Worm (Caenorhabditis elegans) whole organism, L4 larva: ENCODE measurements around the gene F21D5.7.
A peak's percentile ranks its signal among the peaks of the same experiment; 100 is the strongest.

Source experiments
- D1046.2 ChIP-seq: fragments of 200-800 bp; sonication (Bioruptor generic); IDR thresholded peaks from 2 replicates; pipeline ENCODE4 v1.3.6; 2022; ENCODE audit warnings: missing genetic modification characterization, missing compliant biosample characterization
- F10B5.3 ChIP-seq: sonication (generic microtip); optimal IDR thresholded peaks from 2 replicates; lab custom pipeline; 2016; ENCODE audit warnings: mild to moderate bottlenecking, missing genetic modification characterization, missing compliant biosample characterization
- F37D6.2 ChIP-seq: sonication (generic microtip); optimal IDR thresholded peaks from 2 replicates; lab custom pipeline; 2016; ENCODE audit warnings: mild to moderate bottlenecking, missing genetic modification characterization, missing compliant biosample characterization
- T20F7.1 ChIP-seq: fragments of 200-800 bp; sonication (Bioruptor generic); optimal IDR thresholded peaks from 2 replicates; lab custom pipeline; 2018; ENCODE audit warnings: mild to moderate bottlenecking, missing genetic modification characterization, missing compliant biosample characterization
- Y105C5A.15 ChIP-seq: fragments of 200-800 bp; sonication (Bioruptor generic); IDR thresholded peaks from 2 replicates; pipeline ENCODE4 v1.3.6; 2022; ENCODE audit warnings: missing genetic modification characterization, missing compliant biosample characterization
- ZK337.2 ChIP-seq: fragments of 200-800 bp; sonication (Bioruptor generic); IDR thresholded peaks from 2 replicates; pipeline ENCODE4 v1.3.6; 2022; ENCODE audit warnings: missing genetic modification reagents, missing genetic modification characterization, missing compliant biosample characterization
- ZK546.5 ChIP-seq, 2 experiments: sonication (generic microtip); optimal IDR thresholded peaks; 2 replicates each; lab custom pipeline; 2017; ENCODE audit warnings: missing biosample characterization in 2 of 2, missing genetic modification characterization in 2 of 2
- aly-2 ChIP-seq: sonication (generic microtip); optimal IDR thresholded peaks from 2 replicates; lab custom pipeline; 2018; ENCODE audit warnings: missing biosample characterization, missing genetic modification characterization
- ceh-20 ChIP-seq: fragments of 200-800 bp; sonication (Bioruptor generic); IDR thresholded peaks from 2 replicates; pipeline ENCODE4 v1.3.6; 2022; ENCODE audit warnings: missing genetic modification reagents, missing genetic modification characterization, missing compliant biosample characterization
- ceh-62 ChIP-seq: sonication (generic microtip); optimal IDR thresholded peaks from 2 replicates; lab custom pipeline; 2017; ENCODE audit warnings: missing biosample characterization, missing genetic modification characterization
- ceh-82 ChIP-seq: sonication (generic microtip); optimal IDR thresholded peaks from 2 replicates; lab custom pipeline; 2017; ENCODE audit warnings: missing biosample characterization, missing genetic modification characterization
- ctbp-1 ChIP-seq: fragments of 200-800 bp; sonication (Bioruptor generic); IDR thresholded peaks from 2 replicates; pipeline ENCODE4 v1.3.6; 2022; ENCODE audit warnings: missing genetic modification reagents, missing genetic modification characterization, missing compliant biosample characterization
- daf-16 ChIP-seq, 3 experiments: sonication (generic microtip); optimal IDR thresholded peaks; 2 replicates each; lab custom pipeline; 2016 to 2017; ENCODE audit warnings: missing genetic modification characterization in 3 of 3, missing genetic modification reagents in 3 of 3, mild to moderate bottlenecking in 2 of 3, missing compliant biosample characterization in 2 of 3, missing biosample characterization in 1 of 3, moderate library complexity in 1 of 3
- dmd-6 ChIP-seq: fragments of 200-800 bp; sonication (Bioruptor generic); IDR thresholded peaks from 2 replicates; pipeline ENCODE4 v1.3.6; 2022; ENCODE audit warnings: missing genetic modification reagents, missing genetic modification characterization, missing compliant biosample characterization
- dmd-9 ChIP-seq: fragments of 200-800 bp; sonication (Bioruptor generic); IDR thresholded peaks from 2 replicates; pipeline ENCODE4 v1.3.6; 2022; ENCODE audit warnings: missing genetic modification reagents, missing genetic modification characterization, missing compliant biosample characterization
- dve-1 ChIP-seq: sonication (generic microtip); optimal IDR thresholded peaks from 2 replicates; lab custom pipeline; 2017; ENCODE audit warnings: antibody characterized with exemption, mild to moderate bottlenecking, missing genetic modification characterization, missing compliant biosample characterization; ENCODE audit not compliant: insufficient read depth
- gei-8 ChIP-seq: fragments of 200-800 bp; sonication (Bioruptor generic); optimal IDR thresholded peaks from 2 replicates; lab custom pipeline; 2018; ENCODE audit warnings: mild to moderate bottlenecking, missing genetic modification characterization, missing compliant biosample characterization
- hif-1 ChIP-seq, 2 experiments: sonication (generic microtip); optimal IDR thresholded peaks; 2 replicates each; lab custom pipeline; 2016 to 2017; ENCODE audit warnings: missing compliant biosample characterization in 2 of 2, missing genetic modification characterization in 2 of 2, missing genetic modification reagents in 2 of 2, missing genotype in 2 of 2, mild to moderate bottlenecking in 1 of 2
- hlh-11 ChIP-seq: fragments of 200-800 bp; sonication (Bioruptor generic); optimal IDR thresholded peaks from 2 replicates; lab custom pipeline; 2018; ENCODE audit warnings: mild to moderate bottlenecking, missing genetic modification characterization, missing compliant biosample characterization
- hlh-30 ChIP-seq: sonication (generic microtip); optimal IDR thresholded peaks from 2 replicates; lab custom pipeline; 2017; ENCODE audit warnings: antibody characterized with exemption, mild to moderate bottlenecking, missing genetic modification characterization, missing compliant biosample characterization; ENCODE audit not compliant: insufficient read depth
- lim-7 ChIP-seq: fragments of 200-800 bp; sonication (Bioruptor generic); IDR thresholded peaks from 2 replicates; pipeline ENCODE4 v1.3.6; 2022; ENCODE audit warnings: missing genetic modification characterization, missing compliant biosample characterization
- lin-1 ChIP-seq: fragments of 200-800 bp; sonication (Bioruptor generic); IDR thresholded peaks from 2 replicates; pipeline ENCODE4 v1.3.6; 2022; ENCODE audit warnings: missing genetic modification reagents, missing genetic modification characterization, missing compliant biosample characterization
- lir-3 ChIP-seq: sonication (generic microtip); optimal IDR thresholded peaks from 2 replicates; lab custom pipeline; 2016; ENCODE audit warnings: mild to moderate bottlenecking, missing genetic modification characterization, missing compliant biosample characterization
- lsy-2 ChIP-seq, 2 experiments: fragments of 150-350 bp in 1 of 2; sonication (generic microtip) in 1 of 2; optimal IDR thresholded peaks; 2 replicates each; lab custom pipeline; 2014 to 2017; ENCODE audit warnings: missing biosample characterization in 2 of 2, missing genetic modification characterization in 2 of 2
- mep-1 ChIP-seq: fragments of 150-350 bp; sonication (generic microtip); optimal IDR thresholded peaks from 3 replicates; lab custom pipeline; 2014; ENCODE audit warnings: missing biosample characterization, missing genetic modification characterization
- mes-2 ChIP-seq: sonication (generic microtip); optimal IDR thresholded peaks from 2 replicates; lab custom pipeline; 2016; ENCODE audit warnings: missing genotype, mild to moderate bottlenecking, missing genetic modification characterization, missing compliant biosample characterization; ENCODE audit not compliant: poor library complexity, severe bottlenecking
- nhr-11 ChIP-seq: fragments of 150-350 bp; optimal IDR thresholded peaks from 2 replicates; lab custom pipeline; 2014; ENCODE audit warnings: missing biosample characterization, missing genetic modification characterization
- nhr-111 ChIP-seq: fragments of 200-800 bp; sonication (Bioruptor generic); optimal IDR thresholded peaks from 2 replicates; lab custom pipeline; 2018; ENCODE audit warnings: mild to moderate bottlenecking, missing genetic modification characterization, missing compliant biosample characterization
- nhr-237 ChIP-seq: sonication (generic microtip); optimal IDR thresholded peaks from 2 replicates; lab custom pipeline; 2017; ENCODE audit warnings: missing biosample characterization, missing genetic modification characterization
- nhr-28 ChIP-seq: fragments of 150-350 bp; optimal IDR thresholded peaks from 2 replicates; lab custom pipeline; 2014; ENCODE audit warnings: missing biosample characterization, missing genetic modification characterization
- nhr-42 ChIP-seq: fragments of 200-800 bp; sonication (Bioruptor generic); IDR thresholded peaks from 2 replicates; pipeline ENCODE4 v1.3.6; 2022; ENCODE audit warnings: missing genetic modification characterization, missing compliant biosample characterization
- nhr-6 ChIP-seq: fragments of 150-350 bp; optimal IDR thresholded peaks from 2 replicates; lab custom pipeline; 2014; ENCODE audit warnings: missing biosample characterization, missing genetic modification characterization
- nhr-77 ChIP-seq: fragments of 150-350 bp; optimal IDR thresholded peaks from 2 replicates; lab custom pipeline; 2014; ENCODE audit warnings: missing biosample characterization, missing genetic modification characterization
- pha-4 ChIP-seq, 2 experiments: fragments of 150-350 bp in 1 of 2; fragments of 200-800 bp in 1 of 2; sonication (Bioruptor generic) in 1 of 2; IDR thresholded peaks in 1 of 2; optimal IDR thresholded peaks in 1 of 2; 2 replicates each; pipeline versions ENCODE4 v1.3.6 to Lab custom; 2014 to 2022; ENCODE audit warnings: missing genetic modification characterization in 2 of 2, missing genetic modification reagents in 2 of 2, missing biosample characterization in 1 of 2, missing compliant biosample characterization in 1 of 2
- php-3 ChIP-seq: fragments of 200-800 bp; sonication (Bioruptor generic); IDR thresholded peaks from 2 replicates; pipeline ENCODE4 v1.3.6; 2022; ENCODE audit warnings: missing genetic modification reagents, missing genetic modification characterization, missing compliant biosample characterization
- pqm-1 ChIP-seq: sonication (generic microtip); optimal IDR thresholded peaks from 2 replicates; lab custom pipeline; 2017; ENCODE audit warnings: missing biosample characterization, missing genetic modification characterization
- saeg-2 ChIP-seq: fragments of 200-800 bp; sonication (Bioruptor generic); IDR thresholded peaks from 2 replicates; pipeline ENCODE4 v1.3.6; 2022; ENCODE audit warnings: missing genetic modification reagents, missing genetic modification characterization, missing compliant biosample characterization
- spr-1 ChIP-seq: sonication (generic microtip); optimal IDR thresholded peaks from 2 replicates; lab custom pipeline; 2016; ENCODE audit warnings: mild to moderate bottlenecking, missing genetic modification characterization, missing compliant biosample characterization
- tra-1 ChIP-seq: fragments of 200-800 bp; sonication (Bioruptor generic); IDR thresholded peaks from 2 replicates; pipeline ENCODE4 v1.3.6; 2022; ENCODE audit warnings: missing genetic modification reagents, missing genetic modification characterization, missing compliant biosample characterization
- unc-39 ChIP-seq: sonication (generic microtip); optimal IDR thresholded peaks from 2 replicates; lab custom pipeline; 2017; ENCODE audit warnings: missing biosample characterization, missing genetic modification characterization
- vab-7 ChIP-seq: fragments of 200-800 bp; sonication (Bioruptor generic); IDR thresholded peaks from 2 replicates; pipeline ENCODE4 v1.3.6; 2022; ENCODE audit warnings: missing genetic modification reagents, missing genetic modification characterization, missing compliant biosample characterization
- ztf-7 ChIP-seq: fragments of 150-350 bp; optimal IDR thresholded peaks from 2 replicates; lab custom pipeline; 2014; ENCODE audit warnings: missing biosample characterization, missing genetic modification characterization

Gene F21D5.7

DNA sequence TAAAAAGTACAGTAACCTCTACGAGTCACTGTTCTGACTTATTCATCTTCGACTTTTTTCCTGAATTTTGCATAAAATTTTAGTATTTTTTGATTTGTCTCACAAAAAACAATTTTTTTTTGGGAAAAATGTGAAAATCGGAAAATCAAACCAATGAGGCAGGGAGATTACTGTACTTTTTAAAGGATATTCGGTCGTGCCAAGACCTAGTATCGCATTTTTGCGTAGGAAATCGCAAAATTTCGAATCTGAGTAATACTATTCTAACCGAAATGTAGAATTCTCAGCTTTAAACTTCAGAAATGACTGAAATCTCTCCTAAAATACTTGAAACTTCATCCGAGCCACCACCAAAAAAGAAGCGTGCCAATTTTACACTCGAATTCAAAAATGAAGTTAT lies 5.7 kb downstream of the F21D5.7 start, which contains the start of gene F21D5.4:
F21D5.4 (plus strand) TSS at position 301 of the 400 bp plus-strand sequence.
- TF ChIP-seq vab-7, result no peak
- TF ChIP-seq ZK337.2 (GFP tag; lab: Robert Waterston, UW), result no peak
- no peak for TF ChIP-seq Y105C5A.15
- no peak for TF ChIP-seq gei-8 (GFP tag; lab: Kevin White, UChicago)
- TF ChIP-seq F37D6.2 (tag; lab: Kevin White, UChicago), result no peak
- TF ChIP-seq nhr-237, result no peak
- no peak for TF ChIP-seq lsy-2 (tag; optimal IDR thresholded peaks at IDR 0.05; lab: Kevin White, UChicago)

DNA sequence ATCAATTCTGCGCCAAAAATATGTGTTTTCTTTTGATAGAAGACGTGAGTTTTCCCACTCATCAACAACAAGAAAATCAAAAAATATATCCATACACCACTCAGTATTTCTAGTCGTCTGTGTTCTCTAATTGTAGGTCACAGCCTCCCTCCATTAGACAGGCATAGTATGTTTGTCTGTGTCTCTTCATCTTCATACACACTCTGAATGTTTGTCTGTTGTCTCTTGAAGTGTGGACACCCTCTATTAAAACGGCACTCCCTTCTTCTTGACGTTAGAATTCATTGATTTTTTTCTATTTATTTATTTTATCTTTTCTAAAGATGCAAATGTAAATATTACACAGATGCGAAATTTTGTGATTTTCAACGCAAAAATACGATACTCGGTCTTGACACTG lies 6.2 kb downstream of the F21D5.7 start:
- peak; percentile 5 for TF ChIP-seq nhr-28 (tag; lab: Kevin White, UChicago)
- no peak for TF ChIP-seq ceh-82 (tag; lab: Kevin White, UChicago)
- peak; percentile 27 for TF ChIP-seq mes-2
- TF ChIP-seq spr-1 (tag; lab: Kevin White, UChicago), result no peak
- TF ChIP-seq hlh-30 (tag; lab: Kevin White, UChicago), result peak; percentile 10
- no peak for TF ChIP-seq tra-1 (GFP tag; lab: Robert Waterston, UW)
- no peak for TF ChIP-seq dmd-9 (GFP tag; lab: Robert Waterston, UW)
- TF ChIP-seq ctbp-1 (GFP tag; lab: Robert Waterston, UW), result no peak
- TF ChIP-seq lsy-2 (tag; optimal IDR thresholded peaks at IDR 0.05; lab: Kevin White, UChicago), result peak in 1 of 2 experiments; percentile 32

DNA sequence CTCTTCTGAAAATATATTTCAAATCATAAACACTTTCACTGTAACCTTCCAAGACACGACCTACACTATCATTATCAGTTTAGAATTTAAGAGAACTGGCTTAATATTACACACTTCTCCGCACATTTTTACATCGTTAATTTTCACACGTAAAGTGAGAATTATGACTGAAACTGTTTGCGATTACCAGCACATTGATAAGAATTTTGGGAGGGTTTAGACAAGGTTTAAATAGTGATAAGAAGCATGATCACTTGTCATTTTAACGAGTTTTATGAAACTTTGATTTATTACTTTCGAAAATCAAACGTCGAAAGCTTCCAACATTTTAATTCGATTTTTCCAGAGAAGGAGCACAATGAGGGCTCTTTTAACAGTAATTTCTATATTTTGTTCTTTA lies 13.0 kb downstream of the F21D5.7 start, which contains the start of gene F21D5.3:
F21D5.3 (plus strand) TSS at position 347 of the 400 bp plus-strand sequence.
- TF ChIP-seq tra-1 (GFP tag; lab: Robert Waterston, UW), result peak; percentile 60; the same call in 1 of the 2 replicates
- no peak for TF ChIP-seq lim-7 (GFP tag; lab: Robert Waterston, UW)
- TF ChIP-seq dve-1 (tag; lab: Kevin White, UChicago), result peak; percentile 63
- TF ChIP-seq ctbp-1 (GFP tag; lab: Robert Waterston, UW), result no peak
- TF ChIP-seq dmd-6 (GFP tag; lab: Robert Waterston, UW), result peak; percentile 68
- TF ChIP-seq nhr-77 (tag; lab: Kevin White, UChicago), result peak; percentile 67
- peak; percentile 47; the same call in 1 of the 2 replicates for TF ChIP-seq lin-1 (GFP tag; lab: Robert Waterston, UW)
- TF ChIP-seq ZK546.5 (tag; optimal IDR thresholded peaks at IDR 0.05; lab: Kevin White, UChicago), result no peak
- no peak for TF ChIP-seq nhr-6 (tag; lab: Kevin White, UChicago)
- peak; percentile 47 for TF ChIP-seq T20F7.1 (GFP tag; lab: Kevin White, UChicago)
- peak; percentile 60 for TF ChIP-seq nhr-28 (tag; lab: Kevin White, UChicago)
- TF ChIP-seq hif-1 (tag; optimal IDR thresholded peaks at IDR 0.05; lab: Kevin White, UChicago), result peak in 1 of 2 experiments; percentile 42
- TF ChIP-seq hlh-11, result peak; percentile 47
- no peak for TF ChIP-seq nhr-237
- peak; percentile 96 for TF ChIP-seq pqm-1
- peak; percentile 79 for TF ChIP-seq php-3 (GFP tag; lab: Robert Waterston, UW)
- no peak for TF ChIP-seq daf-16 (GFP tag; optimal IDR thresholded peaks at IDR 0.05; lab: Kevin White, UChicago)
- TF ChIP-seq daf-16 (tag; optimal IDR thresholded peaks at IDR 0.05; lab: Kevin White, UChicago), result peak; percentile 67
- TF ChIP-seq nhr-11 (tag; lab: Kevin White, UChicago), result no peak
- TF ChIP-seq ceh-20 (GFP tag; lab: Robert Waterston, UW), result peak; percentile 71; the same call in 1 of the 2 replicates

DNA sequence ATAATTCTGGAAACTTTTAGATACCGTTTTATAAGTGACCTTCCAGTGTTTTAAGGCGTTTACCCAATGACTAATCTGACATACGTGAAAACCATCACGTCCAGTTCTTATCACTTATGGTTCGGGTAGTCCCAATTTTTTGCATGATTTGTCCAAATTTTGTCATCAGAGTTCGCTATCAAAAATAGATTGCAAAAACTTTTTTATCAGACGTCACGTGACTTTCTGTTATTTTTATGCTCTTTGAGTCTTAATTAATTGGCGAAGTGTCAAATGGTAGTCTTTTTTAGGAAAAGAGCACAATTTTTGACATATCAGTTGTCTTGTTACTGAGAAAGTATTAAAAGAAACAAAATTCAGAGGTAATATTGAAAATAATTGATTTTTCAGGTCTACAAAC lies 13.9 kb downstream of the F21D5.7 start:
- no peak for TF ChIP-seq F37D6.2 (tag; lab: Kevin White, UChicago)
- no peak for TF ChIP-seq D1046.2 (GFP tag; lab: Robert Waterston, UW)
- TF ChIP-seq saeg-2 (GFP tag; lab: Robert Waterston, UW), result no peak
- TF ChIP-seq nhr-42 (GFP tag; lab: Robert Waterston, UW), result no peak
- no peak for TF ChIP-seq mep-1 (tag; lab: Kevin White, UChicago)
- no peak for TF ChIP-seq aly-2 (tag; lab: Kevin White, UChicago)
- no peak for TF ChIP-seq lir-3
- no peak for TF ChIP-seq daf-16 (GFP tag; optimal IDR thresholded peaks at IDR 0.05; lab: Kevin White, UChicago)
- peak; percentile 63 for TF ChIP-seq daf-16 (tag; optimal IDR thresholded peaks at IDR 0.05; lab: Kevin White, UChicago)
- peak; percentile 71 for TF ChIP-seq pqm-1
- no peak for TF ChIP-seq ceh-62 (tag; lab: Kevin White, UChicago)
- peak in 1 of 2 experiments; percentile 21 for TF ChIP-seq hif-1 (tag; optimal IDR thresholded peaks at IDR 0.05; lab: Kevin White, UChicago)
- TF ChIP-seq nhr-11 (tag; lab: Kevin White, UChicago), result no peak
- TF ChIP-seq dmd-6 (GFP tag; lab: Robert Waterston, UW), result peak; percentile 83
- peak; percentile 20 for TF ChIP-seq hlh-30 (tag; lab: Kevin White, UChicago)
- TF ChIP-seq F10B5.3, result no peak
- peak; percentile 40 for TF ChIP-seq nhr-28 (tag; lab: Kevin White, UChicago)
- TF ChIP-seq nhr-111, result no peak
- no peak for TF ChIP-seq pha-4 (GFP tag; IDR thresholded peaks at IDR 0.05; lab: Robert Waterston, UW)
- TF ChIP-seq pha-4 (tag; optimal IDR thresholded peaks at IDR 0.05; lab: Kevin White, UChicago), result no peak
- TF ChIP-seq php-3 (GFP tag; lab: Robert Waterston, UW), result peak; percentile 22; the same call in 1 of the 2 replicates
- no peak for TF ChIP-seq unc-39 (tag; lab: Kevin White, UChicago)
- TF ChIP-seq ztf-7 (tag; lab: Kevin White, UChicago), result no peak
